Worm (Caenorhabditis elegans) whole organism, dauer: ENCODE results near the gene sax-1.

ENCODE experiments used
- unc-62 ChIP-seq: sonication (generic microtip); optimal IDR thresholded peaks from 2 replicates; lab custom pipeline; 2017; ENCODE audit warnings: missing biosample characterization, missing genetic modification reagents, missing genetic modification characterization

sax-1 gene

DNA sequence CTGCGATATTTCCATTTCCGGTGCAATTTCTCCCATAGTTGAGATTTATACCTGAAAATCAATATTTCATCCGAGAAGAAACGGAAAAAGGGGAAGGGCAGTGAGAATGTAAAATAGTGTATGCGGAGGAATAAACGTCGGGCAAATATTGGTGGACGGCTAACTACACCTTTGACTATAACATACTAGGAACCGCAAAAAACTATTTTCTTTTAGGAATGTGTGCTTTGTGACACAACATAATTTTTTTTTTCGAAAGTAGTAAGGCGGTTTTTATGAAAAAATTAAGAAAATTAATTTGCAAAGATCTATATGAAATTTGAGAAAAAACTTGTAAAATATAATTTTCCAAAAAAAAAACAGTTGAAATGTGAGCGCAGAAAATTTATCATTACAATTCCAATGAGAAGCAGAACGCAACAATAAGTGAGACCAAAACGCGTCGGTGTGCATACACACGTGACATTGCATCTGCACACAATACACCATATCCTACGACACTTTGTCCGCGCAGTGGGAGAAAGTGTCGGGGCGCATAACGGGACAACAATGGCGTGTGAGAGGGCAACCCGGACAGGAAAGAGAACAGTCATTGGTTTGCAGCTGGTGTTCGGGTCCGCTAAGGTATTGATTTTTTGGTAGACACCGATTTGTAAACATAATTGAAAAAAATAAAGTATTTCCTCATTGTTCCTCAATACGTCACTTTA is at the start of gene sax-1, which contains the start of gene R11G1.2:
Gene sax-1, minus strand, starts transcription at position 51 of the 710 bp plus-strand sequence.
Gene R11G1.2, plus strand, starts transcription at position 515 of the 710 bp plus-strand sequence.
- TF ChIP-seq unc-62: no peak

ce11 chrX:3697623-3698022 is 47.7 kb upstream of the sax-1 start:
- no peak for TF ChIP-seq unc-62

DNA sequence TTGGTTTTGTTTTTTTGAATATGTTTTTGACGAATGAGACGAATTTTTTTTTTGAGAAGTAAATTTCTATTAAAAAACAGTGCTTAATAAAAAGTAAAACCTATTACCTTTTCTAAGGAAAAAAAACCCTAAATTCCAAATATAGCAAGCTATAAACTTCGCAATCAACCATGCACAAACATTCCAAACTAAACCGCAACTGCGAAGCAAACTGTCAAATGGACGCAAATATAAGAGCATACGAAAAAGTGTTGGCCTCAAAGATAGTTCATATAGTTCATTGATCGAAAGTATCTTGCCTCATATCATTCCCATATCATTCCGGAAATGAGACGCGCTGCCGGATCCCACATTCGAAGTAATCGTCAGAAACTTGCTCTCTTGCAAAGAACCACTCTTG is 46.7 kb upstream of the sax-1 start, which contains the start of gene C01C4.3:
Gene C01C4.3, plus strand, starts transcription at position 301 of the 400 bp plus-strand sequence.
- no peak for TF ChIP-seq unc-62

- TF ChIP-seq unc-62: no peak
Measured at ce11 chrX:3695826-3696225, 45.9 kb upstream of the sax-1 start.

DNA sequence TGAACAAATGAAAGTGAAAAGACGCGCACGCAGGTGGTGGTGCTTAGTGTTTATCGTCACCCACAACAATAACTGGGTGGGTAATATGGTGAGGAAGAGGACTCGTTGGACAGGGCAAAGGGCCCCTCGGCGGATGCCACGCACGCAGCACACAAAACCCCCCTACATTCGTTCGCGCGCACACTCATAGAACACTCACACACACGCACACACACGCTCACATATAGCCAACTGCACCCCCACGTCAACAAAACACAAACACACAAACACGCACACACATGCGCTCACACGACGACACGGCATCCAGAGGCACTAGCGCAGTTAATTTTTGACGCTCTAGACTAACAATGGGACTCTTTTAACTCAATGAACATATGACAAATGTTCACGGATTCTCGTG is 44.2 kb upstream of the sax-1 start:
- TF ChIP-seq unc-62: no peak

ce11 chrX:3693138-3693537 is 43.2 kb upstream of the sax-1 start, which contains the start of gene C02F12.8:
C02F12.8 (minus strand) TSS chrX:3693238.
- no peak for TF ChIP-seq unc-62

DNA sequence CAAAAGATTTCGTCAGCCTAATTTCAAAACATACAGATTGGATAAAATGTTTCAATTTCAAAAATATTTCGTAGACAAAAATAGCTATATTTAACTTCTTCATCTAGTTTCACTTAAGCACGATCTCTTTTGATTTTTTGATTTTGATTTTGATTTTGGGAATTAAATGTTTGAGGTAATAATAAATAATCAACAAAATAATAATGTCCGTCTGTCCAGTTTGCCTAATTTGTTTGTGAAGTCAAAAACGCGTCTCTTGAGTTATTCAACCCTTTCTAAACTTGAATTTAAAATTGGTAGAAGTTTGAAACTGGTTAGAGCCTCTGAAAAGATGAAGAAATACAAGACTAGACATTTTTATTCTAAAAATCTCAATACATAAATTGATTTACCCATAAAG is 39.9 kb upstream of the sax-1 start:
- no peak for TF ChIP-seq unc-62

- TF ChIP-seq unc-62: no peak
Measured at ce11 chrX:3689155-3689719, 39.3 kb upstream of the sax-1 start, which contains the start of gene tag-278. tag-278 (minus strand) TSS chrX:3689205.

- TF ChIP-seq unc-62: no peak
Measured at ce11 chrX:3686420-3686819, 36.5 kb upstream of the sax-1 start.

- TF ChIP-seq unc-62: no peak
Measured at ce11 chrX:3683060-3683459, 33.1 kb upstream of the sax-1 start.

DNA sequence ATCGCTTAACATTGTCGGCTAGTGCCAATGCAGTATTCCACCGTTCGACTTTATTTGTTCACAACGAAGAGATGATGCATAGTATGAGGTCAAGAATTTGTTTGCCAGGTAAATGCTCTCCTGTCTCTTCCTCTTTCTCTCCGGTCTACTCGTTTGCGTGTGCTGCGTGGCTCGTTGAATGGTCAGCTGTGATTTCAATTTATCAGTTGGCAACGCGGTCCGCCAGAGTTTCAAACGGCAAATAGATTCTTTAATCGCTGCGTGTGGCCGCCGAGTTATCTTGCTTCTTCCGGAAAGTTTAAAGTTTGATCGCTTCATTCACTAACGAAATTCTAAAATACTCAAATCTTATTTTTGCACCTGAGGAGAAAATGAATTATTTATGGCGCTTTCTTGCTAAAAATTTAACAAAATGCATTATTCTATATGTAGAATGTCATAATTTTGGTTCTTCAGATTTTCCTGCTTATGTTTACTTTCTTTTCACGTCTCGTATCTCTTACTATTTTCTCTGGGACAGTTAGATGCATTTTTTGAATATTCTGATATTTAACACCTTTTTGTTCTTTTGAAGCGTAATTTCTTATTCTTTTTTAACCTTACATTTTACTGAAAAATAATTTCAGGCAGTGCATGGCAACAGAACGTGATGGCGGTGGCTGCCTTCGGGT is 30.7 kb upstream of the sax-1 start, which contains the start of gene tsp-17:
Gene tsp-17, plus strand, starts transcription at position 621 of the 671 bp plus-strand sequence.
- no peak for TF ChIP-seq unc-62

- no peak for TF ChIP-seq unc-62
Measured at ce11 chrX:3678507-3679175, 28.7 kb upstream of the sax-1 start, which contains the start of gene tag-52. tag-52 (minus strand) TSS chrX:3678557.

ce11 chrX:3673584-3674108 is 23.7 kb upstream of the sax-1 start, which contains the start of gene ceh-63:
ceh-63 (minus strand) TSS chrX:3674058.
- no peak for TF ChIP-seq unc-62

ce11 chrX:3671998-3672397 is 22.0 kb upstream of the sax-1 start, which contains the start of gene C02F12.5:
C02F12.5 (minus strand) TSS chrX:3672098.
- no peak for TF ChIP-seq unc-62

- no peak for TF ChIP-seq unc-62
Measured at ce11 chrX:3668842-3669241, 18.9 kb upstream of the sax-1 start, which contains the start of gene snet-1. snet-1 (minus strand) TSS chrX:3668942.

DNA sequence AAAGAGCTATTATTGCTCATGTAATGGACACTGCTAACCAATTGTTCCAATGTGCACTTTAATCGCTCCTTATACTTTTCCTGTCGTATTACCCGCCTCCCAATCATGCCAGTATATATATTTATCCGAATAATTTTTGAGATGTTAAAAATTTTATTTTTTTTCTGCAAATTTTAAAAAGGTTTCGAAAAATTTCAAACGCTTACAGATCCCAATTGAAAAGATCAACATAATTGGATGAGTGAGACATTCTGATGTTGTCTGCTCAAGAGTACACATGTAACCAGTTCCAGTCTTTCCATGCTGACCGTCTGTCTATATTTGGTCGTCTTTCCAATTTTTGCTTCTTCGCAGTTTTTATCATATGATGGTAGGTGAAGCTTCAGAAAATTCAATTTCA is 9.2 kb upstream of the sax-1 start, which contains the start of gene R11G1.1:
Gene R11G1.1, plus strand, starts transcription at position 301 of the 400 bp plus-strand sequence.
- no peak for TF ChIP-seq unc-62
